Worm (Caenorhabditis elegans) whole organism, midembryonic: ENCODE data around the gene K07C5.3.

Experiments
- med-1 ChIP-seq: sonication (generic microtip); optimal IDR thresholded peaks from 2 replicates; lab custom pipeline; 2017; ENCODE audit warnings: missing genetic modification characterization, mild to moderate bottlenecking, missing compliant biosample characterization, antibody characterized with exemption, missing genetic modification reagents; ENCODE audit not compliant: insufficient read depth
- ztf-29 ChIP-seq: fragments of 200-800 bp; sonication (Bioruptor generic); IDR thresholded peaks from 2 replicates; pipeline ENCODE4 v1.3.6; 2022; ENCODE audit warnings: missing genetic modification reagents, missing genetic modification characterization, missing compliant biosample characterization

DNA sequence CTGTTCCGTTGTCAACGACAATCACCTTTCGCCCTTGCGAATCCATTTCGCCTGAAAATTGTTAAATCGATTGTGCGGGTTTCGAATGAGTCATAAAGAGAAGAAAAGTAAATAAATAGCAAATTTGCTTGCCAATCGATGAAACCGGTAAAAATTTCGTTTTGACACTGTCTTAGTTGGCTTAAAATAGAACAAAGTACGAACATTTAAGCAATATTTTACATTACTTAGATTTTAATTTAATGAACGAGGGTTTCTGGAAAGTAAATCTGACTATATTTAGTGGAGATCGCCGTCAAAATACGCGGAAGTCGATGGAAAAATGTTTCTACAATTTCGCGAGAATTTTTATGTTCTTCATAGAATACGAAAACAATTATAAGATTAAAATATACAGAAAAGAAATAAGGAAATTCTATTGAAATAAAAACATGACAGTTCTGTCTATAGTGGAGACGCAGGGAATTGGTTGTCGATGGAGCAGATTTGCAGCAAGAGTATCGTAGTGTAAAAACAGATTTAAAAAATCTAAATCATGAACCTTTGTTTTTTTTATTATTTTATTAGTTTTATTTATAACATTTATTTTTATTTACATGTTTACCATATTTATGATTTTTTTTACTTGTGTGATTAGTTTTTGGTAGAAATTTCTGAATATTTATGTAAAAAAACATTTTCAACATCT is 4.4 kb upstream of the K07C5.3 start, which contains the start of gene arx-2:
- no peak for TF ChIP-seq med-1
- TF ChIP-seq ztf-29: no peak
